Fruit fly (Drosophila melanogaster) whole organism, embryonic: Measurements from ENCODE around the gene LpR2.
A peak's percentile ranks its signal among the peaks of the same experiment; 100 is the strongest.

Experiments used
- Aef1 ChIP-seq: fragments of 200-800 bp; sonication (Bioruptor generic); IDR thresholded peaks from 3 replicates; pipeline ENCODE4 v1.3.6; 2022; ENCODE audit warnings: missing biosample characterization, missing genetic modification characterization
- Awh ChIP-seq: fragments of 200-800 bp; sonication (Bioruptor generic); IDR thresholded peaks from 2 replicates; pipeline ENCODE4, ENCODE4 v1.3.6; 2022; ENCODE audit warnings: missing biosample characterization, missing genetic modification characterization
- CG10979 ChIP-seq: fragments of 200-800 bp; sonication (Bioruptor generic); optimal IDR thresholded peaks from 2 replicates; lab custom pipeline; 2018; ENCODE audit warnings: missing biosample characterization, mild to moderate bottlenecking, missing genetic modification characterization, moderate library complexity
- CG12071 ChIP-seq: fragments of 200-800 bp; sonication (Bioruptor generic); optimal IDR thresholded peaks from 3 replicates; lab custom pipeline; 2018; ENCODE audit warnings: missing biosample characterization, mild to moderate bottlenecking, missing genetic modification characterization
- CG12104 ChIP-seq: fragments of 200-800 bp; sonication (Bioruptor generic); optimal IDR thresholded peaks from 3 replicates; lab custom pipeline; 2016; ENCODE audit warnings: missing biosample characterization, missing genetic modification characterization
- CG15073 ChIP-seq: fragments of 200-800 bp; sonication (Bioruptor generic); optimal IDR thresholded peaks from 2 replicates; lab custom pipeline; 2016; ENCODE audit warnings: missing biosample characterization, missing genetic modification characterization
- CG2678 ChIP-seq: fragments of 200-800 bp; sonication (Bioruptor generic); optimal IDR thresholded peaks from 3 replicates; lab custom pipeline; 2019; ENCODE audit warnings: missing biosample characterization, mild to moderate bottlenecking, missing genetic modification characterization, moderate library complexity
- CG34224 ChIP-seq: fragments of 200-800 bp; sonication (Bioruptor generic); IDR thresholded peaks from 3 replicates; pipeline ENCODE4 v1.3.6; 2022; ENCODE audit warnings: missing biosample characterization, missing genetic modification characterization; ENCODE audit not compliant: partially characterized antibody
- CG4404 ChIP-seq: fragments of 200-800 bp; sonication (Bioruptor generic); IDR thresholded peaks from 2 replicates; pipeline ENCODE4 v1.3.6; 2022; ENCODE audit warnings: missing biosample characterization, missing genetic modification characterization
- CG4424 ChIP-seq: fragments of 200-800 bp; sonication (Bioruptor generic); optimal IDR thresholded peaks from 3 replicates; lab custom pipeline; 2016; ENCODE audit warnings: missing biosample characterization, missing genetic modification characterization
- CG4820 ChIP-seq: fragments of 200-800 bp; sonication (Bioruptor generic); optimal IDR thresholded peaks from 3 replicates; lab custom pipeline; 2016; ENCODE audit warnings: missing biosample characterization, missing genetic modification characterization
- CG6254 ChIP-seq: fragments of 200-800 bp; sonication (Bioruptor generic); optimal IDR thresholded peaks from 3 replicates; lab custom pipeline; 2017; ENCODE audit warnings: mild to moderate bottlenecking, missing biosample characterization, missing genetic modification reagents, missing genetic modification characterization
- CG7745 ChIP-seq: fragments of 200-800 bp; sonication (Bioruptor generic); optimal IDR thresholded peaks from 2 replicates; lab custom pipeline; 2018; ENCODE audit warnings: missing biosample characterization, mild to moderate bottlenecking, missing genetic modification characterization, moderate library complexity
- CG8765 ChIP-seq: fragments of 200-800 bp; sonication (Bioruptor generic); IDR thresholded peaks from 2 replicates; pipeline ENCODE4 v1.3.6; 2022; ENCODE audit warnings: missing biosample characterization, missing genetic modification characterization
- CG8924 ChIP-seq: fragments of 200-800 bp; optimal IDR thresholded peaks from 3 replicates; lab custom pipeline; 2019; ENCODE audit warnings: missing biosample characterization, mild to moderate bottlenecking, missing genetic modification characterization, moderate library complexity
- CTCF ChIP-seq: fragments of 200-800 bp; sonication (Bioruptor generic); optimal IDR thresholded peaks from 2 replicates; lab custom pipeline; 2017; ENCODE audit warnings: missing biosample characterization, mild to moderate bottlenecking, missing genetic modification characterization, moderate library complexity
- Dbx ChIP-seq: fragments of 200-800 bp; sonication (Bioruptor generic); IDR thresholded peaks from 3 replicates; pipeline ENCODE4 v1.3.6; 2022; ENCODE audit warnings: missing biosample characterization, missing genetic modification characterization
- Deaf1 ChIP-seq: fragments of 200-800 bp; optimal IDR thresholded peaks from 3 replicates; lab custom pipeline; 2019; ENCODE audit warnings: missing biosample characterization, mild to moderate bottlenecking, missing genetic modification characterization, moderate library complexity
- Dfd ChIP-seq, 2 experiments: fragments of >200 bp; optimal IDR thresholded peaks; 2 replicates each; lab custom pipeline; 2017; ENCODE audit warnings: missing biosample characterization in 2 of 2, missing genetic modification characterization in 2 of 2
- Dp ChIP-seq: fragments of 200-800 bp; sonication (Bioruptor generic); optimal IDR thresholded peaks from 2 replicates; lab custom pipeline; 2018; ENCODE audit warnings: missing biosample characterization, mild to moderate bottlenecking, missing genetic modification characterization, moderate library complexity
- ERR ChIP-seq: fragments of 200-800 bp; sonication (Bioruptor generic); optimal IDR thresholded peaks from 2 replicates; lab custom pipeline; 2016; ENCODE audit warnings: missing biosample characterization, missing genetic modification characterization
- Ets65A ChIP-seq: fragments of 200-800 bp; sonication (Bioruptor generic); peaks from one replicate; lab custom pipeline; 2016; ENCODE audit warnings: missing biosample characterization, missing genetic modification characterization
- HLH4C ChIP-seq: fragments of 200-800 bp; sonication (Bioruptor generic); IDR thresholded peaks from 3 replicates; pipeline ENCODE4 v1.3.6; 2022; ENCODE audit warnings: missing biosample characterization, missing genetic modification characterization; ENCODE audit not compliant: partially characterized antibody
- Hey ChIP-seq: fragments of 200-800 bp; sonication (Bioruptor generic); optimal IDR thresholded peaks from 3 replicates; lab custom pipeline; 2018; ENCODE audit warnings: missing biosample characterization, mild to moderate bottlenecking, missing genetic modification characterization
- Med ChIP-seq: fragments of 200-800 bp; sonication (Bioruptor generic); peaks from one replicate; lab custom pipeline; 2016; ENCODE audit warnings: missing biosample characterization, missing genetic modification characterization, mild to moderate bottlenecking, inconsistent platforms, moderate library complexity
- Myb ChIP-seq: fragments of 200-800 bp; sonication (Bioruptor generic); optimal IDR thresholded peaks from 2 replicates; lab custom pipeline; 2016; ENCODE audit warnings: missing biosample characterization, missing genetic modification characterization
- Pdp1 ChIP-seq, 2 experiments: fragments of 200-800 bp; sonication (Bioruptor generic); optimal IDR thresholded peaks; 3 replicates each; lab custom pipeline; 2016; ENCODE audit warnings: missing biosample characterization in 2 of 2, missing genetic modification characterization in 2 of 2, mild to moderate bottlenecking in 1 of 2, moderate library complexity in 1 of 2
- Spps ChIP-seq: fragments of 200-800 bp; sonication (Bioruptor generic); optimal IDR thresholded peaks from 2 replicates; lab custom pipeline; 2018; ENCODE audit warnings: missing biosample characterization, mild to moderate bottlenecking, missing genetic modification characterization
- bbx ChIP-seq: fragments of 200-800 bp; sonication (Bioruptor generic); IDR thresholded peaks from 2 replicates; pipeline ENCODE4 v1.3.6; 2022; ENCODE audit warnings: missing biosample characterization, missing genetic modification characterization; ENCODE audit not compliant: partially characterized antibody
- ci ChIP-seq: fragments of 200-800 bp; sonication (Bioruptor generic); IDR thresholded peaks from 3 replicates; pipeline ENCODE4 v1.3.6; 2022; ENCODE audit warnings: missing biosample characterization, missing genetic modification characterization
- crol ChIP-seq: fragments of 200-800 bp; sonication (Bioruptor generic); IDR thresholded peaks from 2 replicates; pipeline ENCODE4 v1.3.6; 2022; ENCODE audit warnings: missing biosample characterization, missing genetic modification characterization
- dmrt99B ChIP-seq: fragments of 200-800 bp; sonication (Bioruptor generic); optimal IDR thresholded peaks from 2 replicates; lab custom pipeline; 2018; ENCODE audit warnings: missing biosample characterization, mild to moderate bottlenecking, missing genetic modification characterization, moderate library complexity
- dpn ChIP-seq, 2 experiments: fragments of 200-800 bp; sonication (Bioruptor generic); optimal IDR thresholded peaks; 3 replicates each; lab custom pipeline; 2016; ENCODE audit warnings: missing biosample characterization in 2 of 2, missing genetic modification characterization in 2 of 2
- gem ChIP-seq: fragments of 200-800 bp; sonication (Bioruptor generic); optimal IDR thresholded peaks from 2 replicates; lab custom pipeline; 2019; ENCODE audit warnings: missing biosample characterization, mild to moderate bottlenecking, missing genetic modification characterization, moderate library complexity
- grau ChIP-seq: fragments of 200-800 bp; optimal IDR thresholded peaks from 3 replicates; lab custom pipeline; 2019; ENCODE audit warnings: missing biosample characterization, mild to moderate bottlenecking, missing genetic modification characterization, moderate library complexity
- gsb-n ChIP-seq: fragments of 200-800 bp; sonication (Bioruptor generic); optimal IDR thresholded peaks from 3 replicates; lab custom pipeline; 2018; ENCODE audit warnings: missing biosample characterization, mild to moderate bottlenecking, missing genetic modification characterization
- her ChIP-seq: fragments of 200-800 bp; sonication (Bioruptor generic); optimal IDR thresholded peaks from 2 replicates; lab custom pipeline; 2016; ENCODE audit warnings: missing biosample characterization, missing genetic modification characterization
- hth ChIP-seq: fragments of >200 bp; optimal IDR thresholded peaks from 2 replicates; lab custom pipeline; 2017; ENCODE audit warnings: inconsistent platforms
- ind ChIP-seq: fragments of 200-800 bp; sonication (Bioruptor generic); optimal IDR thresholded peaks from 3 replicates; lab custom pipeline; 2016; ENCODE audit warnings: missing biosample characterization, missing genetic modification characterization
- jing ChIP-seq: fragments of 200-800 bp; sonication (Bioruptor generic); optimal IDR thresholded peaks from 2 replicates; lab custom pipeline; 2018; ENCODE audit warnings: missing biosample characterization, mild to moderate bottlenecking, missing genetic modification characterization
- nau ChIP-seq: fragments of 200-800 bp; sonication (Bioruptor generic); optimal IDR thresholded peaks from 3 replicates; lab custom pipeline; 2017; ENCODE audit warnings: missing biosample characterization, mild to moderate bottlenecking, missing genetic modification characterization, missing genetic modification reagents
- otp ChIP-seq: fragments of 200-800 bp; sonication (Bioruptor generic); IDR thresholded peaks from 3 replicates; pipeline ENCODE4, ENCODE4 v1.3.6; 2022; ENCODE audit warnings: missing biosample characterization, missing genetic modification characterization
- pan ChIP-seq, 4 experiments: fragments of >200 bp in 3 of 4; fragments of 200-800 bp in 1 of 4; sonication (Bioruptor generic) in 1 of 4; optimal IDR thresholded peaks in 3 of 4; IDR thresholded peaks in 1 of 4; 2 replicates each; pipeline versions ENCODE4 v1.3.6 to Lab custom; 2017 to 2022; ENCODE audit warnings: missing biosample characterization in 2 of 4, missing genetic modification characterization in 2 of 4, mixed read lengths in 1 of 4
- prd ChIP-seq, 3 experiments: fragments of >200 bp in 2 of 3; fragments of 200-800 bp in 1 of 3; sonication (Bioruptor generic) in 1 of 3; optimal IDR thresholded peaks in 2 of 3; IDR thresholded peaks in 1 of 3; 2 replicates in 2 of 3; 3 replicates in 1 of 3; pipeline versions ENCODE4 v1.3.6 to Lab custom; 2017 to 2022; ENCODE audit warnings: missing biosample characterization in 1 of 3, missing genetic modification characterization in 1 of 3
- psq ChIP-seq: fragments of 200-800 bp; sonication (Bioruptor generic); optimal IDR thresholded peaks from 2 replicates; lab custom pipeline; 2017; ENCODE audit warnings: missing biosample characterization, missing genetic modification characterization
- row ChIP-seq: fragments of 200-800 bp; sonication (Bioruptor generic); IDR thresholded peaks from 3 replicates; pipeline ENCODE4 v1.3.6; 2022; ENCODE audit warnings: missing biosample characterization, missing genetic modification characterization
- run ChIP-seq: fragments of 200-800 bp; sonication (Bioruptor generic); optimal IDR thresholded peaks from 3 replicates; lab custom pipeline; 2018; ENCODE audit warnings: missing biosample characterization, mild to moderate bottlenecking, missing genetic modification characterization
- sd ChIP-seq: fragments of 200-800 bp; sonication (Bioruptor generic); optimal IDR thresholded peaks from 3 replicates; lab custom pipeline; 2018; ENCODE audit warnings: missing biosample characterization, mild to moderate bottlenecking, missing genetic modification characterization, moderate library complexity
- so ChIP-seq: fragments of 200-800 bp; sonication (Bioruptor generic); IDR thresholded peaks from 3 replicates; pipeline ENCODE4 v1.3.6; 2022; ENCODE audit warnings: missing biosample characterization, missing genetic modification characterization

The LpR2 gene

DNA sequence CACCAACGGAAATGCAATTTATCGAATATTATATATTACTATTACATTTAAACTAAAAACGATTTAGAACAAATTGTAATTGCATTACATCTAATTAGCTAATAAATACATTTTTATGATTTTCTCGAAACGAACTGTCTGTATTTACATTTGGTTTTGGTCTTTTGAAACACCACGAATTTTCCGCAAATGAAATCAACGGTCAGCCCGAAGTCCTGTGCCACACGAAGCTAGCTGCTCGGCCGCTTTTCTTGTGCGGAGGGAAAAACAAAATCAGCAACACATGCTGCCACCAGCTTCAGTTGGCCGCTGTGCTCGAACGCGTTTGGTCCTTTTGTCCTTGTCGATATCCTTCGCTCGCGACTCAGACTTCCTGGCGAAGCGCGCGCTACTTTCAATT, 74.8 kb downstream of the LpR2 start, which contains the start of gene Lgr3:
Gene Lgr3 (plus strand): TSS at position 301 of the 400 bp plus-strand sequence.
- TF ChIP-seq Dp (GFP tag; lab: Kevin White, UChicago) (no peak), Deaf1 (peak; percentile 81)

DNA sequence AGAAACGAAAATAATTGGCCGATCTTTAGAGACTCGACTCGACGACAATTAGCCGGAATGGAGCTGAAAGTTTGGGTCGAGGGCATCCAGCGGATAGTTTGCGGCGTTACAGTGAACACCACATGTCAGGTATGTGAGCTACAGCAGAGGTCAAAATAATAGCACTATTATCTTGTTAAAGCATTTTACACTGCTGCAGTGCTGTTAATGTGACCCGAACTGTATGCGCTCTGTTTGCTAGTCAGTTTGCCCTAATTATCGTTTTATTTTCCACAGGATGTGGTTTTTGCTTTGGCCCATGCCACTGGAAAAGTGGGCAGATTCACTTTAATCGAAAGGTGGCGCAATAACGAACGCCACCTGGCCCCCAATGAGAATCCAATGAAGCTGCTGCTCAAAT, 77.9 kb downstream of the LpR2 start:
- TF ChIP-seq dmrt99B (tag; lab: Kevin White, UChicago) (no peak), gem (tag; lab: Kevin White, UChicago) (no peak), CTCF (GFP tag; lab: Kevin White, UChicago) (no peak), ci (0 out of 3 replicates have a peak, but pooled peaks have one; percentile 24), her (GFP tag; lab: Kevin White, UChicago) (no peak), CG8765 (GFP tag; lab: Robert Waterston, UW) (no peak), CG10979 (tag; lab: Kevin White, UChicago) (no peak), CG6254 (GFP tag; lab: Kevin White, UChicago) (no peak), so (GFP tag; lab: Robert Waterston, UW) (0 out of 3 replicates have a peak, but pooled peaks have one; percentile 20), Hey (tag; lab: Kevin White, UChicago) (no peak), CG4424 (peak; percentile 27), CG2678 (tag; lab: Kevin White, UChicago) (no peak), nau (GFP tag; lab: Kevin White, UChicago) (no peak), otp (GFP tag; lab: Robert Waterston, UW) (peak; percentile 14; the same call in 1 of the 3 replicates), CG34224 (GFP tag; lab: Robert Waterston, UW) (no peak), CG12104 (no peak), prd (optimal IDR thresholded peaks at IDR 0.05; lab: Kevin White, UChicago) (no peak), prd (GFP tag; IDR thresholded peaks at IDR 0.05; lab: Robert Waterston, UW) (peak; percentile 26; the same call in 1 of the 3 replicates), run (tag; lab: Kevin White, UChicago) (no peak), CG15073 (GFP tag; lab: Kevin White, UChicago) (peak; percentile 5), Dfd (GFP tag; optimal IDR thresholded peaks at IDR 0.05; lab: Kevin White, UChicago) (no peak), HLH4C (GFP tag; lab: Robert Waterston, UW) (no peak), CG4404 (GFP tag; lab: Robert Waterston, UW) (no peak), Dbx (GFP tag; lab: Robert Waterston, UW) (no peak), ERR (no peak), CG4820 (GFP tag; lab: Kevin White, UChicago) (no peak), psq (GFP tag; lab: Kevin White, UChicago) (no peak), Deaf1 (no peak), gsb-n (tag; lab: Kevin White, UChicago) (no peak), bbx (GFP tag; lab: Robert Waterston, UW) (no peak), crol (GFP tag; lab: Robert Waterston, UW) (no peak), CG7745 (tag; lab: Kevin White, UChicago) (no peak), Myb (GFP tag; lab: Kevin White, UChicago) (no peak), jing (GFP tag; lab: Kevin White, UChicago) (no peak), sd (no peak), hth (lab: Kevin White, UChicago) (no peak), Med (GFP tag; lab: Kevin White, UChicago) (peak; percentile 1), Ets65A (GFP tag; lab: Kevin White, UChicago) (peak; percentile 78), ind (GFP tag; lab: Kevin White, UChicago) (peak; percentile 10), CG8924 (tag; lab: Kevin White, UChicago) (no peak), Aef1 (GFP tag; lab: Robert Waterston, UW) (no peak), row (0 out of 3 replicates have a peak, but pooled peaks have one; percentile 11), grau (tag; lab: Kevin White, UChicago) (peak; percentile 60), Awh (no peak), Spps (tag; lab: Kevin White, UChicago) (no peak), dpn (GFP tag; optimal IDR thresholded peaks at IDR 0.05; lab: Kevin White, UChicago) (peak in 1 of 2 experiments; percentile 4), pan (optimal IDR thresholded peaks at IDR 0.05; lab: Kevin White, UChicago) (no peak), pan (GFP tag; optimal IDR thresholded peaks at IDR 0.05 in 1 of 2, IDR thresholded peaks at IDR 0.05 in 1 of 2) (peak in 1 of 2 experiments; percentile 29), Pdp1 (GFP tag; optimal IDR thresholded peaks at IDR 0.05; lab: Kevin White, UChicago) (no peak), CG12071 (GFP tag; lab: Kevin White, UChicago) (no peak)
